Worm (Caenorhabditis elegans) whole organism, midembryonic: ENCODE results near the gene nca-2.
A peak's percentile ranks its signal among the peaks of the same experiment; 100 is the strongest.

ENCODE experiments used
- T22C8.4 ChIP-seq: fragments of 200-800 bp; sonication (Bioruptor generic); IDR thresholded peaks from 2 replicates; pipeline ENCODE4 v1.3.6; 2022; ENCODE audit warnings: missing genetic modification characterization, missing compliant biosample characterization
- cog-1 ChIP-seq: sonication (generic microtip); optimal IDR thresholded peaks from 2 replicates; lab custom pipeline; 2016; ENCODE audit warnings: missing genetic modification characterization, missing compliant biosample characterization
- flt-1 ChIP-seq: fragments of 200-800 bp; sonication (Bioruptor generic); IDR thresholded peaks from 2 replicates; pipeline ENCODE4 v1.3.6; 2022; ENCODE audit warnings: missing genetic modification characterization, missing compliant biosample characterization
- klf-2 ChIP-seq: fragments of 200-800 bp; sonication (Bioruptor generic); conservative IDR thresholded peaks from 2 replicates; pipeline ENCODE4 v1.3.6; 2022; ENCODE audit warnings: missing genetic modification reagents, missing genetic modification characterization, missing compliant biosample characterization
- med-1 ChIP-seq: sonication (generic microtip); optimal IDR thresholded peaks from 2 replicates; lab custom pipeline; 2017; ENCODE audit warnings: missing genetic modification characterization, mild to moderate bottlenecking, missing compliant biosample characterization, antibody characterized with exemption, missing genetic modification reagents; ENCODE audit not compliant: insufficient read depth
- ref-1 ChIP-seq: fragments of 200-800 bp; sonication (Bioruptor generic); conservative IDR thresholded peaks from 2 replicates; pipeline ENCODE4 v1.3.6; 2022; ENCODE audit warnings: missing genetic modification reagents, missing genetic modification characterization, missing compliant biosample characterization
- tab-1 ChIP-seq: fragments of 200-800 bp; sonication (Bioruptor generic); IDR thresholded peaks from 2 replicates; pipeline ENCODE4 v1.3.6; 2022; ENCODE audit warnings: missing genetic modification characterization, missing compliant biosample characterization
- ztf-23 ChIP-seq: fragments of 200-800 bp; sonication (Bioruptor generic); IDR thresholded peaks from 2 replicates; pipeline ENCODE4 v1.3.6; 2022; ENCODE audit warnings: missing genetic modification reagents, missing genetic modification characterization, missing compliant biosample characterization
- ztf-29 ChIP-seq: fragments of 200-800 bp; sonication (Bioruptor generic); IDR thresholded peaks from 2 replicates; pipeline ENCODE4 v1.3.6; 2022; ENCODE audit warnings: missing genetic modification reagents, missing genetic modification characterization, missing compliant biosample characterization

Gene nca-2

ce11 chrIII:4934896-4935628, 30.3 kb upstream of the nca-2 start, which contains the start of gene mrps-18C:
mrps-18C (plus strand) TSS chrIII:4935578.
- no peak for TF ChIP-seq cog-1
- TF ChIP-seq ref-1 (GFP tag; lab: Robert Waterston, UW), result no peak
- TF ChIP-seq ztf-23 (GFP tag; lab: Robert Waterston, UW), result no peak
- no peak for TF ChIP-seq tab-1 (GFP tag; lab: Robert Waterston, UW)
- TF ChIP-seq flt-1 (GFP tag; lab: Robert Waterston, UW), result no peak
- no peak for TF ChIP-seq T22C8.4 (GFP tag; lab: Robert Waterston, UW)
- no peak for TF ChIP-seq ztf-29 (GFP tag; lab: Robert Waterston, UW)
- TF ChIP-seq med-1 (GFP tag; lab: Kevin White, UChicago), result no peak
- TF ChIP-seq klf-2 (GFP tag; lab: Robert Waterston, UW), result no peak

- TF ChIP-seq ztf-29 (GFP tag; lab: Robert Waterston, UW), result no peak
- no peak for TF ChIP-seq ztf-23 (GFP tag; lab: Robert Waterston, UW)
- no peak for TF ChIP-seq med-1 (GFP tag; lab: Kevin White, UChicago)
These were observed 28.3 kb upstream of the nca-2 start, which contains the start of gene fsn-1 for ce11 chrIII:4937022-4937421. fsn-1 (plus strand) TSS chrIII:4937322.

ce11 chrIII:4939267-4939666, 26.1 kb upstream of the nca-2 start, which contains the start of gene rpb-2:
rpb-2 (plus strand) TSS chrIII:4939567.
- TF ChIP-seq T22C8.4 (GFP tag; lab: Robert Waterston, UW) (no peak), ztf-23 (GFP tag; lab: Robert Waterston, UW) (no peak), ztf-29 (GFP tag; lab: Robert Waterston, UW) (no peak), cog-1 (no peak), med-1 (GFP tag; lab: Kevin White, UChicago) (no peak), flt-1 (GFP tag; lab: Robert Waterston, UW) (no peak), klf-2 (GFP tag; lab: Robert Waterston, UW) (no peak), tab-1 (GFP tag; lab: Robert Waterston, UW) (no peak), ref-1 (GFP tag; lab: Robert Waterston, UW) (no peak)

ce11 chrIII:4944213-4944612, 21.2 kb upstream of the nca-2 start, which contains the start of gene ntl-9:
ntl-9 (plus strand) TSS chrIII:4944513.
- TF ChIP-seq ztf-23 (GFP tag; lab: Robert Waterston, UW) (no peak), T22C8.4 (GFP tag; lab: Robert Waterston, UW) (no peak), ztf-29 (GFP tag; lab: Robert Waterston, UW) (no peak), med-1 (GFP tag; lab: Kevin White, UChicago) (no peak), cog-1 (no peak), flt-1 (GFP tag; lab: Robert Waterston, UW) (no peak), tab-1 (GFP tag; lab: Robert Waterston, UW) (no peak), ref-1 (GFP tag; lab: Robert Waterston, UW) (no peak), klf-2 (GFP tag; lab: Robert Waterston, UW) (no peak)

- TF ChIP-seq med-1 (GFP tag; lab: Kevin White, UChicago), result no peak
- TF ChIP-seq ref-1 (GFP tag; lab: Robert Waterston, UW), result 0 out of 2 replicates have a peak, but pooled peaks have one; percentile 13
- peak; percentile 69; the same call in 1 of the 2 replicates for TF ChIP-seq ztf-23 (GFP tag; lab: Robert Waterston, UW)
- 0 out of 2 replicates have a peak, but pooled peaks have one; percentile 51 for TF ChIP-seq tab-1 (GFP tag; lab: Robert Waterston, UW)
- no peak for TF ChIP-seq klf-2 (GFP tag; lab: Robert Waterston, UW)
- peak; percentile 73 for TF ChIP-seq flt-1 (GFP tag; lab: Robert Waterston, UW)
- peak; percentile 12; the same call in 1 of the 2 replicates for TF ChIP-seq T22C8.4 (GFP tag; lab: Robert Waterston, UW)
- TF ChIP-seq ztf-29 (GFP tag; lab: Robert Waterston, UW), result peak; percentile 38; the same call in 1 of the 2 replicates
- peak; percentile 56 for TF ChIP-seq cog-1
These were observed 18.0 kb upstream of the nca-2 start for ce11 chrIII:4947352-4947751.

- TF ChIP-seq ztf-23 (GFP tag; lab: Robert Waterston, UW), result 0 out of 2 replicates have a peak, but pooled peaks have one; percentile 45
- TF ChIP-seq flt-1 (GFP tag; lab: Robert Waterston, UW), result peak; percentile 66
- no peak for TF ChIP-seq cog-1
These were observed 16.7 kb upstream of the nca-2 start for ce11 chrIII:4948631-4949030.

ce11 chrIII:4950345-4950744, 15.0 kb upstream of the nca-2 start:
- TF ChIP-seq tab-1 (GFP tag; lab: Robert Waterston, UW), result no peak
- TF ChIP-seq ztf-29 (GFP tag; lab: Robert Waterston, UW), result no peak
- TF ChIP-seq klf-2 (GFP tag; lab: Robert Waterston, UW), result no peak
- no peak for TF ChIP-seq cog-1
- TF ChIP-seq ref-1 (GFP tag; lab: Robert Waterston, UW), result no peak
- TF ChIP-seq T22C8.4 (GFP tag; lab: Robert Waterston, UW), result no peak

ce11 chrIII:4951210-4951609, 14.2 kb upstream of the nca-2 start:
- TF ChIP-seq ztf-29 (GFP tag; lab: Robert Waterston, UW) (no peak), tab-1 (GFP tag; lab: Robert Waterston, UW) (no peak), T22C8.4 (GFP tag; lab: Robert Waterston, UW) (no peak), klf-2 (GFP tag; lab: Robert Waterston, UW) (no peak), ref-1 (GFP tag; lab: Robert Waterston, UW) (no peak), cog-1 (no peak), med-1 (GFP tag; lab: Kevin White, UChicago) (no peak), flt-1 (GFP tag; lab: Robert Waterston, UW) (no peak), ztf-23 (GFP tag; lab: Robert Waterston, UW) (no peak)

ce11 chrIII:4951824-4952223, 13.5 kb upstream of the nca-2 start, which contains the start of gene flh-2:
flh-2 (plus strand) TSS chrIII:4952124.
- TF ChIP-seq ref-1 (GFP tag; lab: Robert Waterston, UW), result no peak
- no peak for TF ChIP-seq flt-1 (GFP tag; lab: Robert Waterston, UW)
- TF ChIP-seq cog-1, result no peak
- no peak for TF ChIP-seq klf-2 (GFP tag; lab: Robert Waterston, UW)
- no peak for TF ChIP-seq tab-1 (GFP tag; lab: Robert Waterston, UW)
- no peak for TF ChIP-seq T22C8.4 (GFP tag; lab: Robert Waterston, UW)
- TF ChIP-seq med-1 (GFP tag; lab: Kevin White, UChicago), result no peak
- no peak for TF ChIP-seq ztf-23 (GFP tag; lab: Robert Waterston, UW)
- TF ChIP-seq ztf-29 (GFP tag; lab: Robert Waterston, UW), result no peak
